Worm (Caenorhabditis elegans): Measurements from ENCODE around the gene F58A4.6.

F58A4.6 gene

ce11 chrIII:9639281-9640050 is 25.2 kb downstream of the F58A4.6 start:
- TF ChIP-seq efl-1 (optimal IDR thresholded peaks at IDR 0.05) (no peak), efl-1 (GFP tag; optimal IDR thresholded peaks at IDR 0.05 in 1 of 2) (peak in 1 of 2 experiments; percentile 51), lir-3 (tag; optimal IDR thresholded peaks at IDR 0.05; ENCODE audit: poor library complexity) (no peak), blmp-1 (tag; optimal IDR thresholded peaks at IDR 0.05) (peak; percentile 96)

- TF ChIP-seq nhr-85 (tag) (peak; percentile 12), zag-1 (tag; optimal IDR thresholded peaks at IDR 0.05) (no peak)
Measured at ce11 chrIII:9642110-9642509, 27.8 kb downstream of the F58A4.6 start.

- TF ChIP-seq dpl-1 (GFP tag; optimal IDR thresholded peaks at IDR 0.05) (no peak), ztf-4 (tag; optimal IDR thresholded peaks at IDR 0.05) (no peak), lsy-2 (tag; optimal IDR thresholded peaks at IDR 0.05) (no peak), blmp-1 (tag; optimal IDR thresholded peaks at IDR 0.05) (peak; percentile 93), efl-1 (optimal IDR thresholded peaks at IDR 0.05) (no peak), efl-1 (GFP tag; optimal IDR thresholded peaks at IDR 0.05 in 1 of 2) (no peak), unc-130 (tag; optimal IDR thresholded peaks at IDR 0.05) (no peak), irx-1 (tag; optimal IDR thresholded peaks at IDR 0.05) (no peak), efl-3 (GFP tag; optimal IDR thresholded peaks at IDR 0.05) (no peak), sox-4 (tag; optimal IDR thresholded peaks at IDR 0.05) (no peak), lin-39 (tag; optimal IDR thresholded peaks at IDR 0.05) (no peak), Y116A8C.19 (tag; optimal IDR thresholded peaks at IDR 0.05; ENCODE audit: borderline replicate concordance) (no peak), F16B12.6 (tag; optimal IDR thresholded peaks at IDR 0.05) (no peak), nhr-20 (tag; optimal IDR thresholded peaks at IDR 0.05) (no peak), elt-3 (tag; optimal IDR thresholded peaks at IDR 0.05) (peak in 1 of 6 experiments; percentile 38), lin-14 (GFP tag; optimal IDR thresholded peaks at IDR 0.05) (no peak)
Measured at ce11 chrIII:9645099-9645498, 30.8 kb downstream of the F58A4.6 start.

DNA sequence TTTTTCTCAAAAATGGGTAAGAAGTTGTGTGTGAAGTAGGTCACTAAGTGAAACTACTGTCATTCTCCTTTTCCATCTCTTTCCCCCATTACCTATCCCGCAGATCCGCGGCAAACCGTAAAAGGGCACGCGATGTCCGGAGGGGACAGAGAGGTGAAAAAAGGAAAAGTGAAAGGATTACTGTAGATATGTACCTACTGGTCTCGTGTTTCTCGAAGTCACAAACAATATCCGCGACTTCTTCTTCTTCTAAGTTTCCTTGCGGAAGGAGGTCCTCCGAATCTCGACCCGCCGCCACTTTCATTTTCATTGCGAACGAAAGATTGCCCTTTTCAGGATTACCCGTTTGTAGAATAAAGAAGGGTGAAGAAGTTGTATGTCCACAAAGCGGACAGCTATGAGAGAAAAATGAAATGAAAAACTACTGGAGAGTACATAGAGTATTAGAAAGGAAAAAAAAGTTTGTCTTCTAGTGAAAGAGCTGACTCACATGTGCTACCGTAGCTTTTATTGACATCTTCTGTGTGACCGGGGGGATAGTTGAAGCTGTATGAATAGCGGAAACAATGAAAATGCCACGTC is 32.2 kb downstream of the F58A4.6 start:
- TF ChIP-seq rnt-1 (tag; optimal IDR thresholded peaks at IDR 0.05) (no peak), elt-3 (tag; optimal IDR thresholded peaks at IDR 0.05) (peak in 1 of 6 experiments; percentile 7), nhr-77 (tag; optimal IDR thresholded peaks at IDR 0.05) (no peak), hlh-4 (tag; optimal IDR thresholded peaks at IDR 0.05) (no peak), blmp-1 (tag; optimal IDR thresholded peaks at IDR 0.05) (peak; percentile 100), ceh-88 (GFP tag; IDR thresholded peaks at IDR 0.05) (no peak), unc-30 (tag; optimal IDR thresholded peaks at IDR 0.05) (no peak), aly-2 (tag; optimal IDR thresholded peaks at IDR 0.05) (no peak), unc-130 (tag; optimal IDR thresholded peaks at IDR 0.05) (no peak), fos-1 (tag; optimal IDR thresholded peaks at IDR 0.05) (no peak), dpl-1 (GFP tag; optimal IDR thresholded peaks at IDR 0.05) (no peak), nhr-237 (tag; optimal IDR thresholded peaks at IDR 0.05) (no peak), swsn-7 (tag; optimal IDR thresholded peaks at IDR 0.05) (no peak)

DNA sequence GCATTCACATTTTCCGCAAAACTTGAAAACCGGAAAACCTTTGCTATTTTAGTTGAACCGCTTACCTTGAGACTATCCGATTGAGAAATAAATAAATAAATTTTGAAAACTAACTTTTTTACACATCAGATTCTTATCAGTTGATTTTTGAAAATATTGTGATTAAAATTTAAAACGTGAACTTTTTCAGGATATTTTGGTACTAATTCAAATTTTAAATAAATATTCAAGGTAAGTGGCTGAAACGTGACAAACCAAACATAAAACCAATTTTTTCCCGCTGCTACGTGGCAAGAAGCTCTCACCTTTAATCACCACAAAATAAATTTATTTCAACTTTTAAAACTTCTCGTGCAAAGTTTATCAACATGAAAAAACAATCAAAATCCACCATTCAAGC is 37.6 kb downstream of the F58A4.6 start, which contains the start of gene C15H7.3:
Gene C15H7.3 (minus strand): TSS at position 101 of the 400 bp plus-strand sequence.
- TF ChIP-seq unc-86 (tag; optimal IDR thresholded peaks at IDR 0.05) (no peak), F16B12.6 (tag; optimal IDR thresholded peaks at IDR 0.05) (no peak), nhr-12 (tag; optimal IDR thresholded peaks at IDR 0.05) (no peak), zip-4 (GFP tag; optimal IDR thresholded peaks at IDR 0.05) (no peak), C34B4.2 (tag; optimal IDR thresholded peaks at IDR 0.05) (no peak)
